Worm (Caenorhabditis elegans) whole organism, L1 larva: ENCODE data around the gene C01G10.18.

Experiments used
- F16B12.6 ChIP-seq: fragments of 150-350 bp; optimal IDR thresholded peaks from 2 replicates; lab custom pipeline; 2014; ENCODE audit warnings: missing biosample characterization, missing genetic modification characterization
- Y116A8C.19 ChIP-seq: sonication (generic microtip); optimal IDR thresholded peaks from 2 replicates; lab custom pipeline; 2016; ENCODE audit warnings: missing compliant biosample characterization, missing genetic modification characterization, borderline replicate concordance
- aha-1 ChIP-seq: fragments of 150-350 bp; optimal IDR thresholded peaks from 2 replicates; lab custom pipeline; 2014; ENCODE audit warnings: missing biosample characterization, missing genetic modification characterization
- ceh-63 ChIP-seq: fragments of 200-800 bp; sonication (Bioruptor generic); optimal IDR thresholded peaks from 2 replicates; lab custom pipeline; 2018; ENCODE audit warnings: mild to moderate bottlenecking, missing genetic modification characterization, missing compliant biosample characterization
- ceh-8 ChIP-seq: fragments of 200-800 bp; sonication (Bioruptor generic); optimal IDR thresholded peaks from 2 replicates; lab custom pipeline; 2018; ENCODE audit warnings: mild to moderate bottlenecking, missing genetic modification characterization, moderate library complexity, missing compliant biosample characterization
- ceh-82 ChIP-seq, 3 experiments: fragments of 150-350 bp in 1 of 3; sonication (generic microtip) in 2 of 3; optimal IDR thresholded peaks; 2 replicates each; lab custom pipeline; 2014 to 2017; ENCODE audit warnings: missing biosample characterization in 3 of 3, missing genetic modification characterization in 3 of 3
- ceh-88 ChIP-seq: fragments of 200-800 bp; sonication (Bioruptor generic); IDR thresholded peaks from 2 replicates; pipeline ENCODE4 v1.3.6; 2022; ENCODE audit warnings: missing genetic modification characterization, missing compliant biosample characterization
- ceh-90 ChIP-seq: sonication (generic microtip); optimal IDR thresholded peaks from 2 replicates; lab custom pipeline; 2016; ENCODE audit warnings: missing genetic modification characterization, missing compliant biosample characterization
- dsc-1 ChIP-seq: sonication (generic microtip); optimal IDR thresholded peaks from 2 replicates; lab custom pipeline; 2016; ENCODE audit warnings: mild to moderate bottlenecking, missing genetic modification characterization, missing compliant biosample characterization
- efl-1 ChIP-seq, 4 experiments: fragments of 150-350 bp; optimal IDR thresholded peaks in 3 of 4; peaks in 1 of 4; 1 replicate in 1 of 4; 2 replicates in 3 of 4; lab custom pipeline; 2014; ENCODE audit warnings: missing biosample characterization in 2 of 4, missing genetic modification characterization in 2 of 4, missing genetic modification reagents in 2 of 4
- egl-27 ChIP-seq, 2 experiments: fragments of 150-350 bp in 1 of 2; sonication (generic microtip); optimal IDR thresholded peaks; 3 replicates each; lab custom pipeline; 2017 to 2018; ENCODE audit warnings: missing biosample characterization in 2 of 2, missing genetic modification characterization in 2 of 2, missing genetic modification reagents in 2 of 2
- elt-3 ChIP-seq, 6 experiments: fragments of 150-350 bp in 1 of 6; sonication (generic microtip); optimal IDR thresholded peaks; 2 replicates each; lab custom pipeline; 2017 to 2018; ENCODE audit warnings: missing biosample characterization in 6 of 6, missing genetic modification characterization in 6 of 6, inconsistent platforms in 1 of 6
- ets-5 ChIP-seq: fragments of 200-800 bp; sonication (Bioruptor generic); IDR thresholded peaks from 2 replicates; pipeline ENCODE4 v1.3.6; 2022; ENCODE audit warnings: missing genetic modification characterization, missing compliant biosample characterization
- grh-1 ChIP-seq: fragments of 200-800 bp; sonication (Bioruptor generic); IDR thresholded peaks from 2 replicates; pipeline ENCODE4 v1.3.6; 2022; ENCODE audit warnings: missing genetic modification reagents, missing genetic modification characterization, missing compliant biosample characterization
- hlh-17 ChIP-seq: fragments of 200-800 bp; sonication (Bioruptor generic); optimal IDR thresholded peaks from 2 replicates; lab custom pipeline; 2018; ENCODE audit warnings: missing genetic modification characterization, mild to moderate bottlenecking, missing compliant biosample characterization, moderate library complexity, borderline replicate concordance
- hlh-4 ChIP-seq: sonication (generic microtip); optimal IDR thresholded peaks from 2 replicates; lab custom pipeline; 2016; ENCODE audit warnings: mild to moderate bottlenecking, missing genetic modification characterization, missing compliant biosample characterization
- isw-1 ChIP-seq: fragments of 200-800 bp; sonication (Bioruptor generic); IDR thresholded peaks from 2 replicates; pipeline ENCODE4 v1.3.6; 2022; ENCODE audit warnings: missing genetic modification characterization, missing compliant biosample characterization
- lin-13 ChIP-seq: fragments of 150-350 bp; optimal IDR thresholded peaks from 2 replicates; lab custom pipeline; 2014; ENCODE audit warnings: missing biosample characterization, missing genetic modification reagents, missing genetic modification characterization
- lin-14 ChIP-seq: fragments of 200-800 bp; sonication (Bioruptor generic); optimal IDR thresholded peaks from 2 replicates; lab custom pipeline; 2018; ENCODE audit warnings: mild to moderate bottlenecking, missing genetic modification characterization, moderate library complexity, missing compliant biosample characterization
- lin-35 ChIP-seq, 2 experiments: fragments of 150-350 bp; optimal IDR thresholded peaks; 2 replicates each; lab custom pipeline; 2014; ENCODE audit warnings: missing biosample characterization in 2 of 2, missing genetic modification characterization in 2 of 2, missing genetic modification reagents in 2 of 2
- lin-39 ChIP-seq: fragments of 150-350 bp; optimal IDR thresholded peaks from 2 replicates; lab custom pipeline; 2014; ENCODE audit warnings: missing biosample characterization, missing genetic modification reagents, missing genetic modification characterization
- mep-1 ChIP-seq: fragments of 150-350 bp; optimal IDR thresholded peaks from 2 replicates; lab custom pipeline; 2014; ENCODE audit warnings: missing biosample characterization, missing genetic modification characterization
- nhr-11 ChIP-seq: fragments of 150-350 bp; optimal IDR thresholded peaks from 2 replicates; lab custom pipeline; 2014; ENCODE audit warnings: missing biosample characterization, missing genetic modification characterization
- nhr-19 ChIP-seq: fragments of 200-800 bp; sonication (Bioruptor generic); conservative IDR thresholded peaks from 2 replicates; pipeline ENCODE4 v1.3.6; 2022; ENCODE audit warnings: missing genetic modification characterization, missing compliant biosample characterization
- nhr-20 ChIP-seq: sonication (generic microtip); optimal IDR thresholded peaks from 2 replicates; lab custom pipeline; 2016; ENCODE audit warnings: mild to moderate bottlenecking, missing genetic modification characterization, missing compliant biosample characterization
- nhr-237 ChIP-seq: fragments of 150-350 bp; optimal IDR thresholded peaks from 2 replicates; lab custom pipeline; 2014; ENCODE audit warnings: missing biosample characterization, missing genetic modification characterization
- nhr-47 ChIP-seq: sonication (generic microtip); optimal IDR thresholded peaks from 2 replicates; lab custom pipeline; 2016; ENCODE audit warnings: mild to moderate bottlenecking, missing genetic modification characterization, moderate library complexity, missing compliant biosample characterization
- nhr-76 ChIP-seq: sonication (generic microtip); optimal IDR thresholded peaks from 2 replicates; lab custom pipeline; 2017; ENCODE audit warnings: missing biosample characterization, missing genetic modification characterization
- nhr-77 ChIP-seq: fragments of 150-350 bp; optimal IDR thresholded peaks from 2 replicates; lab custom pipeline; 2014; ENCODE audit warnings: missing biosample characterization, missing genetic modification characterization
- nhr-90 ChIP-seq: sonication (generic microtip); optimal IDR thresholded peaks from 2 replicates; lab custom pipeline; 2016; ENCODE audit warnings: mild to moderate bottlenecking, missing genetic modification characterization, missing compliant biosample characterization; ENCODE audit not compliant: poor library complexity
- pqm-1 ChIP-seq: sonication (generic microtip); optimal IDR thresholded peaks from 3 replicates; lab custom pipeline; 2017; ENCODE audit warnings: missing biosample characterization, missing genetic modification characterization
- snpc-4 ChIP-seq: fragments of 150-350 bp; optimal IDR thresholded peaks from 2 replicates; lab custom pipeline; 2014; ENCODE audit warnings: missing biosample characterization, missing genetic modification characterization
- snu-23 ChIP-seq: sonication (generic microtip); optimal IDR thresholded peaks from 2 replicates; lab custom pipeline; 2016; ENCODE audit warnings: missing genetic modification characterization, missing compliant biosample characterization
- sox-4 ChIP-seq: sonication (generic microtip); optimal IDR thresholded peaks from 2 replicates; lab custom pipeline; 2016; ENCODE audit warnings: missing genetic modification characterization, missing compliant biosample characterization
- sptf-1 ChIP-seq: fragments of 150-350 bp; optimal IDR thresholded peaks from 2 replicates; lab custom pipeline; 2014; ENCODE audit warnings: missing biosample characterization, missing genetic modification characterization
- tbx-2 ChIP-seq: sonication (generic microtip); optimal IDR thresholded peaks from 2 replicates; lab custom pipeline; 2016; ENCODE audit warnings: missing genetic modification characterization, missing compliant biosample characterization
- tlp-1 ChIP-seq: fragments of 150-350 bp; optimal IDR thresholded peaks from 2 replicates; lab custom pipeline; 2014; ENCODE audit warnings: missing biosample characterization, missing genetic modification characterization
- unc-130 ChIP-seq: fragments of 150-350 bp; optimal IDR thresholded peaks from 2 replicates; lab custom pipeline; 2017; ENCODE audit warnings: missing biosample characterization, missing genetic modification characterization, inconsistent platforms
- unc-86 ChIP-seq: sonication (generic microtip); optimal IDR thresholded peaks from 2 replicates; lab custom pipeline; 2016; ENCODE audit warnings: missing genetic modification characterization, missing compliant biosample characterization
- unc-98 ChIP-seq: fragments of 200-800 bp; sonication (Bioruptor generic); IDR thresholded peaks from 2 replicates; pipeline ENCODE4 v1.3.6; 2022; ENCODE audit warnings: missing genetic modification characterization, missing compliant biosample characterization
- zag-1 ChIP-seq: fragments of 150-350 bp; optimal IDR thresholded peaks from 2 replicates; lab custom pipeline; 2014; ENCODE audit warnings: missing biosample characterization, missing genetic modification characterization
- ztf-11 ChIP-seq, 2 experiments: sonication (generic microtip); optimal IDR thresholded peaks; 2 replicates each; lab custom pipeline; 2016 to 2017; ENCODE audit warnings: missing genetic modification characterization in 2 of 2, missing biosample characterization in 1 of 2, missing compliant biosample characterization in 1 of 2
- ztf-4 ChIP-seq: fragments of 150-350 bp; optimal IDR thresholded peaks from 2 replicates; lab custom pipeline; 2014; ENCODE audit warnings: missing biosample characterization, missing genetic modification characterization

Gene C01G10.18

DNA sequence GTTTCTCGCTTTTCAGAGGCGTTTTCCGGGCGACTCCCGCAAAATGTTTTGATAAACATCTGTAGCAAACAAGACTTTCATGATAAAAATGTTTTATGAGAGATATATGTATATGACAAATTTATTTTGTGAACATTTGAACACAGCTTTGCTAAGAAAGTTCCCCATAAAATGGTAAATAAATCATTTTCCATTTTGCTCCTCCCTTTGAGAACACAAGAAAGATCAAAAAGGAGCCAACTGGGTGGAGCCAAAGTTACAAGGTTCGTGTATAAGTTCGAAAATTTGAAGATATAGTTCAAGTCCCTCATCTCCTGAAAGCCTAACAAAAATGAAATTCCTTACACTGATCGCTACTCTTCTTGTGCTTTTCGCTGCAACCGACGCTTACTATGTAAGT is 1.9 kb upstream of the C01G10.18 start, which contains the start of gene C01G10.17:
TSS of gene C01G10.17 (plus strand) at position 301 of the 400 bp plus-strand sequence.
- TF ChIP-seq ceh-90 (tag; lab: Kevin White, UChicago) (no peak), sptf-1 (tag; lab: Kevin White, UChicago) (no peak), dsc-1 (tag; lab: Kevin White, UChicago) (no peak), nhr-237 (tag; lab: Kevin White, UChicago) (no peak), ztf-4 (tag; lab: Kevin White, UChicago) (no peak)

DNA sequence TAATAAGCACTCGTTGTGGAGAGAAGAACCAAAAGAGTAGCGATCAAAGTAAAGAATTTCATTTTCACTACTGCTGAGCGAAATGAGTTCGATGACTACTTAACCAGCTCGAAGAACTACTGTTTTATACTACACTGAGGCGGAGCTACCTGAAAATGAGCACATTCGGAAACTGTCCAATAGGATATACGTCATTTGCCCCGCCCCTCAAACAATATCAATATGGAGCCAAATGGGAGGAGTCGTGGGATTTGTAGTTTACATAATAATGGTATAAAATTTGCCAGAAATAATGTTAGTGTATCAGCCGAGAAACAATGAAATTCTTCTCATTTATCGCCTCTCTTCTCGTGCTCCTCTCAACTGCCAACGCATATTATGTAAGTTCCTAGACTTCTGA is 925 bp upstream of the C01G10.18 start, which contains the start of the genes C01G10.5 and C01G10.4:
TSS of gene C01G10.5 (minus strand) at position 101 of the 400 bp plus-strand sequence.
TSS of gene C01G10.4 (plus strand) at position 303 of the 400 bp plus-strand sequence.
- no peak for TF ChIP-seq efl-1 (optimal IDR thresholded peaks at IDR 0.05; lab: Kevin White, UChicago)
- TF ChIP-seq efl-1 (GFP tag; optimal IDR thresholded peaks at IDR 0.05 in 1 of 2; lab: Kevin White, UChicago): peak in 1 of 2 experiments; percentile 13
- no peak for TF ChIP-seq mep-1 (tag; lab: Kevin White, UChicago)

DNA sequence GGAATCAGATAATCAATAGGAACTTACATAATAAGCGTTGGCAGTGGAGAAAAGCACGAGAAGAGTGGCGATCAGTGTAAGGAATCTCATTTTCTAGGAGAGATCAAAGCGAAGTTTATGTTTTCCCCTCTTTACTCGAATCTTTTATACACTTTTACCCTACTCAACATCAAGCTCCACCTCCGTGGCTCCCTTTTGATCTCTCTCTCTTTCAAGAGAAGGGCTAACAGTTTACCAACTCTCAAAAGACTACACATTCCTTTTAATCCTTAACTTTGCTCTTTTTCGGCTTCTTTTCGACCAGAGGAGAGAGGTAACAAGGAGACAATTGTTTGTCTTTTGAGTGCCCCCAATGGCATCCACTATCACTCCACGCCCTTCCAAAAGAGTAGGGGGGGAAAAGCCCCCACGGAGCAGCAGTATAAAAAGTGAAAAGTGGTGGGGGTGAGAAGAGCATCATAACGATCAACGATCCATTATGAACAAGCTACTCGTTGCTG is 1.3 kb downstream of the C01G10.18 start, which contains the start of the genes C01G10.15 and C01G10.6:
TSS of gene C01G10.15 (minus strand) at position 101 of the 500 bp plus-strand sequence.
TSS of gene C01G10.6 (plus strand) at position 450 of the 500 bp plus-strand sequence.
- TF ChIP-seq unc-86 (tag; lab: Kevin White, UChicago): no peak
- TF ChIP-seq lin-14 (GFP tag; lab: Kevin White, UChicago): peak; percentile 39
- peak; percentile 29 for TF ChIP-seq tbx-2
- TF ChIP-seq nhr-77 (tag; lab: Kevin White, UChicago): peak; percentile 52

DNA sequence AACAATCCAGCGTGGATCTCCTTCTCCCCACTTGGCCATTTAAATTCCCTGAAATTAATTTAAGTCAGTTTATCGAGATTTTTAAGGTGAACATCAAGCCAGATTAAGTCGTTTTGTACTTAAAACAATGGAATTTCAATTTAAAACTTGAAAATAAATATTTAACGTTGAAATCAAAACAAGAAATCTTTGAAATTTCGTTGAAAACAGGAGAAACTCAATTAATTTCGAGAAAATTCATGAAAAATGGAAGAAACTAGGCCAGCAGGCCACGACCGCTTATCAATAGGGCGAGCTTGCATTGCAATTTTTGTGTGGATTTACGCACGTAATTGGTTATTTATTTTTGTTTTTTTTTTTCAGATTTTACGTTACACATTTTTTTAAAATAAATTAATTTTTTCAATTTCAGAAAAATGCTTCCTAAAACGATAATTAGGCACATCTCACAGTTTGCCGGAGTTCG is 3.1 kb downstream of the C01G10.18 start, which contains the start of the genes ahsa-1 and C01G10.7:
TSS of gene ahsa-1 (minus strand) at position 51 of the 466 bp plus-strand sequence.
TSS of gene C01G10.7 (plus strand) at position 413 of the 466 bp plus-strand sequence.
- TF ChIP-seq lin-14 (GFP tag; lab: Kevin White, UChicago) (peak; percentile 95), grh-1 (GFP tag; lab: Robert Waterston, UW) (peak; percentile 74), nhr-11 (tag; lab: Kevin White, UChicago) (no peak), ceh-90 (tag; lab: Kevin White, UChicago) (peak; percentile 92), ets-5 (GFP tag; lab: Robert Waterston, UW) (no peak), snpc-4 (tag; lab: Kevin White, UChicago) (peak; percentile 87), F16B12.6 (tag; lab: Kevin White, UChicago) (peak; percentile 48), elt-3 (tag; optimal IDR thresholded peaks at IDR 0.05; lab: Kevin White, UChicago) (peak in 4 of 6 experiments; percentile 67 to 90 (median 83)), nhr-19 (GFP tag; lab: Robert Waterston, UW) (peak; percentile 87), lin-13 (GFP tag; lab: Kevin White, UChicago) (peak; percentile 88), nhr-47 (peak; percentile 94), unc-98 (GFP tag; lab: Robert Waterston, UW) (peak; percentile 87), sox-4 (tag; lab: Kevin White, UChicago) (peak; percentile 91), tlp-1 (tag; lab: Kevin White, UChicago) (no peak), dsc-1 (tag; lab: Kevin White, UChicago) (peak; percentile 94), snu-23 (peak; percentile 95), hlh-4 (tag; lab: Kevin White, UChicago) (peak; percentile 34), sptf-1 (tag; lab: Kevin White, UChicago) (no peak), nhr-76 (tag; lab: Kevin White, UChicago) (no peak), lin-35 (GFP tag; optimal IDR thresholded peaks at IDR 0.05; lab: Kevin White, UChicago) (peak; percentile 85 to 86), Y116A8C.19 (tag; lab: Kevin White, UChicago) (peak; percentile 69), pqm-1 (tag; lab: Kevin White, UChicago) (no peak), ztf-11 (tag; optimal IDR thresholded peaks at IDR 0.05; lab: Kevin White, UChicago) (peak in 1 of 2 experiments; percentile 94), zag-1 (peak; percentile 54), ztf-4 (tag; lab: Kevin White, UChicago) (peak; percentile 34), aha-1 (tag; lab: Kevin White, UChicago) (peak; percentile 36), ceh-63 (GFP tag; lab: Kevin White, UChicago) (no peak), unc-130 (tag; lab: Kevin White, UChicago) (peak; percentile 63), nhr-237 (tag; lab: Kevin White, UChicago) (peak; percentile 77), ceh-8 (GFP tag; lab: Kevin White, UChicago) (peak; percentile 58), hlh-17 (no peak), lin-39 (tag; lab: Kevin White, UChicago) (peak; percentile 75), nhr-20 (tag; lab: Kevin White, UChicago) (peak; percentile 92), egl-27 (tag; optimal IDR thresholded peaks at IDR 0.05; lab: Kevin White, UChicago) (no peak), ceh-88 (GFP tag; lab: Robert Waterston, UW) (peak; percentile 53; the same call in 1 of the 2 replicates), ceh-82 (tag; optimal IDR thresholded peaks at IDR 0.05; lab: Kevin White, UChicago) (peak; percentile 83 to 91 (median 87)), nhr-90 (tag; lab: Kevin White, UChicago) (peak; percentile 95), isw-1 (GFP tag; lab: Robert Waterston, UW) (peak; percentile 87)
